Worm (Caenorhabditis elegans): Measurements from ENCODE around the gene W08G11.3.
A peak's percentile ranks its signal among the peaks of the same experiment; 100 is the strongest.

W08G11.3 gene

ce11 chrV:16405366-16405765 is 37.9 kb downstream of the W08G11.3 start:
- TF ChIP-seq set-16 (GFP tag; IDR thresholded peaks at IDR 0.05) (no peak), mxl-3 (GFP tag; optimal IDR thresholded peaks at IDR 0.05) (no peak), ceh-28 (tag; optimal IDR thresholded peaks at IDR 0.05) (no peak), lin-38 (GFP tag; IDR thresholded peaks at IDR 0.05) (peak; percentile 75)

- TF ChIP-seq unc-62 (GFP tag; optimal IDR thresholded peaks at IDR 0.05 in 1 of 2) (peak in 1 of 2 experiments; percentile 70), unc-62 (tag; optimal IDR thresholded peaks at IDR 0.05) (no peak), zfp-2 (tag; optimal IDR thresholded peaks at IDR 0.05) (no peak)
These were observed 38.9 kb downstream of the W08G11.3 start for ce11 chrV:16406357-16406756.

- TF ChIP-seq F37D6.2 (tag; optimal IDR thresholded peaks at IDR 0.05) (no peak), lin-15B (tag; optimal IDR thresholded peaks at IDR 0.05) (no peak), tra-1 (GFP tag; IDR thresholded peaks at IDR 0.05) (no peak), zip-11 (GFP tag; IDR thresholded peaks at IDR 0.05) (no peak), dmd-8 (GFP tag; IDR thresholded peaks at IDR 0.05) (no peak), ctbp-1 (GFP tag; IDR thresholded peaks at IDR 0.05) (no peak), zag-1 (tag; optimal IDR thresholded peaks at IDR 0.05) (no peak), madf-5 (GFP tag; IDR thresholded peaks at IDR 0.05) (no peak), F26F4.8 (GFP tag; conservative IDR thresholded peaks at IDR 0.05) (no peak), jun-1 (tag; optimal IDR thresholded peaks at IDR 0.05) (no peak), zfp-3 (GFP tag; conservative IDR thresholded peaks at IDR 0.05) (no peak), ceh-32 (tag; optimal IDR thresholded peaks at IDR 0.05; ENCODE audit: poor library complexity) (no peak), lin-13 (GFP tag; optimal IDR thresholded peaks at IDR 0.05) (no peak)
These were observed 40.2 kb downstream of the W08G11.3 start, which contains the start of gene F26D2.3 for ce11 chrV:16407663-16408062. Gene F26D2.3 (plus strand): TSS chrV:16407963.

ce11 chrV:16410521-16410920 is 43.0 kb downstream of the W08G11.3 start, which contains the start of gene srh-145:
Gene srh-145 (plus strand): TSS chrV:16410713.
- TF ChIP-seq fkh-10 (GFP tag; optimal IDR thresholded peaks at IDR 0.05) (no peak), jun-1 (tag; optimal IDR thresholded peaks at IDR 0.05) (no peak), unc-62 (GFP tag; optimal IDR thresholded peaks at IDR 0.05 in 1 of 2) (peak in 1 of 2 experiments; percentile 60), unc-62 (tag; optimal IDR thresholded peaks at IDR 0.05) (no peak), T20F7.1 (GFP tag; optimal IDR thresholded peaks at IDR 0.05) (no peak), hif-1 (tag; optimal IDR thresholded peaks at IDR 0.05) (no peak), lin-39 (tag; optimal IDR thresholded peaks at IDR 0.05) (no peak), snpc-4 (tag; optimal IDR thresholded peaks at IDR 0.05) (no peak), arid-1 (GFP tag; conservative IDR thresholded peaks at IDR 0.05) (no peak), daf-8 (GFP tag; IDR thresholded peaks at IDR 0.05) (no peak), Y75B8A.6 (GFP tag; IDR thresholded peaks at IDR 0.05) (no peak), spr-1 (tag; optimal IDR thresholded peaks at IDR 0.05) (no peak), mdt-29 (GFP tag; IDR thresholded peaks at IDR 0.05) (no peak), mxl-2 (GFP tag; conservative IDR thresholded peaks at IDR 0.05) (0 out of 2 replicates have a peak, but pooled peaks have one; percentile 11), ces-1 (GFP tag; optimal IDR thresholded peaks at IDR 0.05) (no peak), nhr-42 (GFP tag; IDR thresholded peaks at IDR 0.05) (no peak), aha-1 (tag) (peak; percentile 78)

ce11 chrV:16417014-16417413 is 49.5 kb downstream of the W08G11.3 start, which contains the start of gene str-55:
Gene str-55 (minus strand): TSS chrV:16417114.
- TF ChIP-seq lin-15B (tag; optimal IDR thresholded peaks at IDR 0.05): no peak

Data from whole organism, L4 larva.